Fruit fly (Drosophila melanogaster): ENCODE data around the gene CG9135.

The CG9135 gene

dm6 chr2L:6075345-6075744 is 24.7 kb downstream of the CG9135 start (continued):
- TF ChIP-seq Hr51 (GFP tag; optimal IDR thresholded peaks at IDR 0.05): no peak
- TF ChIP-seq CG17802 (tag; optimal IDR thresholded peaks at IDR 0.05): no peak
- no peak for TF ChIP-seq ATbp (GFP tag; optimal IDR thresholded peaks at IDR 0.05)
- no peak for TF ChIP-seq pita (GFP tag; optimal IDR thresholded peaks at IDR 0.05)
- TF ChIP-seq Mes4 (GFP tag; optimal IDR thresholded peaks at IDR 0.05): no peak
- no peak for TF ChIP-seq sim (GFP tag; IDR thresholded peaks at IDR 0.05)
- 0 out of 4 replicates have a peak, but pooled peaks have one; percentile 13 for TF ChIP-seq Dll (GFP tag; IDR thresholded peaks at IDR 0.05; ENCODE audit: partially characterized antibody)
- TF ChIP-seq CG17912 (GFP tag; optimal IDR thresholded peaks at IDR 0.05): no peak
- no peak for TF ChIP-seq Ets65A (GFP tag)
- no peak for TF ChIP-seq sens-2 (GFP tag; IDR thresholded peaks at IDR 0.05)
- TF ChIP-seq CG7786 (GFP tag; optimal IDR thresholded peaks at IDR 0.05): no peak
- TF ChIP-seq CG12391 (tag; optimal IDR thresholded peaks at IDR 0.05): no peak
- TF ChIP-seq CG3726 (GFP tag; IDR thresholded peaks at IDR 0.05): no peak
- no peak for TF ChIP-seq mirr (GFP tag; optimal IDR thresholded peaks at IDR 0.05)
- TF ChIP-seq Deaf1 (tag; optimal IDR thresholded peaks at IDR 0.05): peak; percentile 48
- TF ChIP-seq maf-S (GFP tag; optimal IDR thresholded peaks at IDR 0.05): no peak
- TF ChIP-seq CG42726 (GFP tag; IDR thresholded peaks at IDR 0.05; ENCODE audit: partially characterized antibody): peak; percentile 54; the same call in 1 of the 2 replicates
- TF ChIP-seq Nf-YC (tag; optimal IDR thresholded peaks at IDR 0.05): no peak
- TF ChIP-seq CG6254 (GFP tag; optimal IDR thresholded peaks at IDR 0.05): peak; percentile 33
- TF ChIP-seq Dref (GFP tag; IDR thresholded peaks at IDR 0.05): no peak
- peak; percentile 98 for TF ChIP-seq Blimp-1 (GFP tag; optimal IDR thresholded peaks at IDR 0.05)
- no peak for TF ChIP-seq ERR (GFP tag; optimal IDR thresholded peaks at IDR 0.05)
- TF ChIP-seq D19B (GFP tag; optimal IDR thresholded peaks at IDR 0.05): no peak
- TF ChIP-seq wor (GFP tag; IDR thresholded peaks at IDR 0.05): no peak
- TF ChIP-seq ind (GFP tag; optimal IDR thresholded peaks at IDR 0.05): no peak
- TF ChIP-seq CG8089 (GFP tag; optimal IDR thresholded peaks at IDR 0.05): no peak
- no peak for TF ChIP-seq gce (GFP tag; IDR thresholded peaks at IDR 0.05)
- no peak for TF ChIP-seq CG1603 (tag; optimal IDR thresholded peaks at IDR 0.05)
- no peak for TF ChIP-seq psq (GFP tag; optimal IDR thresholded peaks at IDR 0.05)
- no peak for TF ChIP-seq gsb-n (tag; optimal IDR thresholded peaks at IDR 0.05)
- TF ChIP-seq amos (GFP tag; IDR thresholded peaks at IDR 0.05; ENCODE audit: partially characterized antibody): no peak; the same call in 1 of the 2 replicates
- TF ChIP-seq Hr3 (GFP tag; optimal IDR thresholded peaks at IDR 0.05): peak; percentile 43
- no peak for TF ChIP-seq crp (GFP tag; optimal IDR thresholded peaks at IDR 0.05)
- TF ChIP-seq crc (GFP tag; optimal IDR thresholded peaks at IDR 0.05): no peak
- TF ChIP-seq chm (GFP tag; IDR thresholded peaks at IDR 0.05): peak; percentile 57; the same call in 1 of the 2 replicates
- no peak for TF ChIP-seq MTF-1 (GFP tag; optimal IDR thresholded peaks at IDR 0.05; ENCODE audit: borderline replicate concordance)
- no peak for TF ChIP-seq tin (GFP tag; optimal IDR thresholded peaks at IDR 0.05)
- no peak for TF ChIP-seq CG9817 (tag; optimal IDR thresholded peaks at IDR 0.05)
- no peak for TF ChIP-seq Dip2 (GFP tag; IDR thresholded peaks at IDR 0.05)
- no peak for TF ChIP-seq p53 (GFP tag; optimal IDR thresholded peaks at IDR 0.05)
- no peak for TF ChIP-seq Hsf (GFP tag; optimal IDR thresholded peaks at IDR 0.05)
- TF ChIP-seq CG10366 (GFP tag; IDR thresholded peaks at IDR 0.05): no peak
- TF ChIP-seq CG18619 (GFP tag; optimal IDR thresholded peaks at IDR 0.05): no peak
- no peak for TF ChIP-seq CG3847 (GFP tag; IDR thresholded peaks at IDR 0.05)
- TF ChIP-seq CG1024 (GFP tag; IDR thresholded peaks at IDR 0.05): no peak
- TF ChIP-seq CG10431 (GFP tag; optimal IDR thresholded peaks at IDR 0.05): no peak
- TF ChIP-seq BtbVII (GFP tag; optimal IDR thresholded peaks at IDR 0.05): no peak
- TF ChIP-seq MESR4 (GFP tag; optimal IDR thresholded peaks at IDR 0.05): no peak
- TF ChIP-seq CG10147 (GFP tag; optimal IDR thresholded peaks at IDR 0.05): no peak
- TF ChIP-seq Side (GFP tag; optimal IDR thresholded peaks at IDR 0.05): no peak
- no peak for TF ChIP-seq CG12299 (tag; optimal IDR thresholded peaks at IDR 0.05)
